Fruit fly (Drosophila melanogaster) whole organism, embryonic: ENCODE results near the gene Sgsh.
A peak's percentile ranks its signal among the peaks of the same experiment; 100 is the strongest.

Experiments
- Antp ChIP-seq: fragments of 200-800 bp; sonication (Bioruptor generic); optimal IDR thresholded peaks from 3 replicates; lab custom pipeline; 2016; ENCODE audit warnings: missing biosample characterization, missing genetic modification characterization
- Awh ChIP-seq: fragments of 200-800 bp; sonication (Bioruptor generic); IDR thresholded peaks from 2 replicates; pipeline ENCODE4, ENCODE4 v1.3.6; 2022; ENCODE audit warnings: missing biosample characterization, missing genetic modification characterization
- B-H2 ChIP-seq: fragments of 200-800 bp; sonication (Bioruptor generic); optimal IDR thresholded peaks from 2 replicates; lab custom pipeline; 2018; ENCODE audit warnings: missing biosample characterization, mild to moderate bottlenecking, missing genetic modification characterization
- CG10274 ChIP-seq: fragments of 200-800 bp; sonication (Bioruptor generic); optimal IDR thresholded peaks from 3 replicates; lab custom pipeline; 2017; ENCODE audit warnings: missing biosample characterization, mild to moderate bottlenecking, missing genetic modification characterization
- CG10565 ChIP-seq: fragments of 200-800 bp; sonication (Bioruptor generic); optimal IDR thresholded peaks from 3 replicates; lab custom pipeline; 2016; ENCODE audit warnings: missing biosample characterization, mild to moderate bottlenecking, missing genetic modification characterization
- CG14710 ChIP-seq: fragments of 200-800 bp; sonication (Bioruptor generic); optimal IDR thresholded peaks from 3 replicates; lab custom pipeline; 2019; ENCODE audit warnings: missing biosample characterization, mild to moderate bottlenecking, missing genetic modification characterization, moderate library complexity
- CG15011 ChIP-seq: fragments of 200-800 bp; sonication (Bioruptor generic); optimal IDR thresholded peaks from 3 replicates; lab custom pipeline; 2018; ENCODE audit warnings: missing biosample characterization, mild to moderate bottlenecking, missing genetic modification characterization
- CG17359 ChIP-seq: fragments of 200-800 bp; sonication (Bioruptor generic); optimal IDR thresholded peaks from 3 replicates; lab custom pipeline; 2018; ENCODE audit warnings: missing biosample characterization, mild to moderate bottlenecking, missing genetic modification characterization, moderate library complexity
- CG17361 ChIP-seq: fragments of 200-800 bp; sonication (Bioruptor generic); IDR thresholded peaks from 3 replicates; pipeline ENCODE4 v1.3.6; 2022; ENCODE audit warnings: missing biosample characterization, missing genetic modification characterization
- CG17385 ChIP-seq: fragments of 200-800 bp; sonication (Bioruptor generic); optimal IDR thresholded peaks from 3 replicates; lab custom pipeline; 2018; ENCODE audit warnings: missing biosample characterization, mild to moderate bottlenecking, missing genetic modification characterization
- CG17612 ChIP-seq: fragments of 200-800 bp; sonication (Bioruptor generic); IDR thresholded peaks from 2 replicates; pipeline ENCODE4 v1.3.6; 2022; ENCODE audit warnings: missing biosample characterization, missing genetic modification characterization
- CG18011 ChIP-seq: fragments of 200-800 bp; sonication (Bioruptor generic); optimal IDR thresholded peaks from 2 replicates; lab custom pipeline; 2017; ENCODE audit warnings: missing biosample characterization, missing genetic modification characterization, mild to moderate bottlenecking, moderate library complexity, missing genotype
- CG18476 ChIP-seq: fragments of 200-800 bp; sonication (Bioruptor generic); optimal IDR thresholded peaks from 2 replicates; lab custom pipeline; 2016; ENCODE audit warnings: missing biosample characterization, mild to moderate bottlenecking, missing genetic modification characterization
- CG2678 ChIP-seq: fragments of 200-800 bp; sonication (Bioruptor generic); optimal IDR thresholded peaks from 3 replicates; lab custom pipeline; 2019; ENCODE audit warnings: missing biosample characterization, mild to moderate bottlenecking, missing genetic modification characterization, moderate library complexity
- CG30020 ChIP-seq: fragments of 200-800 bp; optimal IDR thresholded peaks from 2 replicates; lab custom pipeline; 2019; ENCODE audit warnings: missing biosample characterization, mild to moderate bottlenecking, missing genetic modification characterization, moderate library complexity
- CG34422 ChIP-seq: fragments of 200-800 bp; sonication (Bioruptor generic); IDR thresholded peaks from 3 replicates; pipeline ENCODE4 v1.3.6; 2022; ENCODE audit warnings: missing biosample characterization, missing genetic modification characterization
- CG4328 ChIP-seq: fragments of 200-800 bp; sonication (Bioruptor generic); optimal IDR thresholded peaks from 3 replicates; lab custom pipeline; 2017; ENCODE audit warnings: missing biosample characterization, missing genetic modification reagents, missing genetic modification characterization
- CG6175 ChIP-seq: fragments of 200-800 bp; sonication (Bioruptor generic); IDR thresholded peaks from 3 replicates; pipeline ENCODE4 v1.3.6; 2022; ENCODE audit warnings: missing biosample characterization, missing genetic modification characterization
- CG6254 ChIP-seq: fragments of 200-800 bp; sonication (Bioruptor generic); optimal IDR thresholded peaks from 3 replicates; lab custom pipeline; 2017; ENCODE audit warnings: mild to moderate bottlenecking, missing biosample characterization, missing genetic modification reagents, missing genetic modification characterization
- CG6689 ChIP-seq: fragments of 200-800 bp; sonication (Bioruptor generic); IDR thresholded peaks from 2 replicates; pipeline ENCODE4 v1.3.6; 2022; ENCODE audit warnings: missing biosample characterization, missing genetic modification characterization
- CG6854 ChIP-seq: fragments of 200-800 bp; sonication (Bioruptor generic); optimal IDR thresholded peaks from 3 replicates; lab custom pipeline; 2017; ENCODE audit warnings: missing biosample characterization, mild to moderate bottlenecking, missing genetic modification characterization
- CG7556 ChIP-seq: fragments of 200-800 bp; sonication (Bioruptor generic); optimal IDR thresholded peaks from 2 replicates; lab custom pipeline; 2017; ENCODE audit warnings: missing biosample characterization, mild to moderate bottlenecking, missing genetic modification characterization
- CG9876 ChIP-seq: fragments of 200-800 bp; sonication (Bioruptor generic); optimal IDR thresholded peaks from 2 replicates; lab custom pipeline; 2016; ENCODE audit warnings: missing biosample characterization, missing genetic modification characterization
- D19A ChIP-seq: fragments of 200-800 bp; optimal IDR thresholded peaks from 3 replicates; lab custom pipeline; 2019; ENCODE audit warnings: missing biosample characterization, mild to moderate bottlenecking, missing genetic modification characterization, moderate library complexity
- Eip74EF ChIP-seq, 2 experiments: fragments of 200-800 bp in 1 of 2; fragments of >200 bp in 1 of 2; sonication (Bioruptor generic) in 1 of 2; optimal IDR thresholded peaks; 2 replicates each; lab custom pipeline; 2017 to 2019; ENCODE audit warnings: missing biosample characterization in 2 of 2, missing genetic modification characterization in 2 of 2, mild to moderate bottlenecking in 1 of 2, moderate library complexity in 1 of 2
- Elba2 ChIP-seq: fragments of 200-800 bp; sonication (Bioruptor generic); optimal IDR thresholded peaks from 3 replicates; lab custom pipeline; 2016; ENCODE audit warnings: missing biosample characterization, missing genetic modification characterization
- Fer2 ChIP-seq: fragments of 200-800 bp; sonication (Bioruptor generic); optimal IDR thresholded peaks from 2 replicates; lab custom pipeline; 2018; ENCODE audit warnings: missing biosample characterization, mild to moderate bottlenecking, missing genetic modification characterization, moderate library complexity
- Gsc ChIP-seq: fragments of 200-800 bp; sonication (Bioruptor generic); IDR thresholded peaks from 2 replicates; pipeline ENCODE4 v1.3.6; 2022; ENCODE audit warnings: missing biosample characterization, missing genetic modification characterization
- Hmr ChIP-seq: fragments of 200-800 bp; sonication (Bioruptor generic); optimal IDR thresholded peaks from 3 replicates; lab custom pipeline; 2017; ENCODE audit warnings: mild to moderate bottlenecking, missing biosample characterization, missing genetic modification reagents, missing genetic modification characterization
- Hr39 ChIP-seq: fragments of >200 bp; optimal IDR thresholded peaks from 2 replicates; lab custom pipeline; 2017
- Jarid2 ChIP-seq: fragments of 200-800 bp; sonication (Bioruptor generic); optimal IDR thresholded peaks from 3 replicates; lab custom pipeline; 2017; ENCODE audit warnings: mild to moderate bottlenecking, missing biosample characterization, missing genetic modification reagents, missing genetic modification characterization
- Mad ChIP-seq: fragments of 200-800 bp; sonication (Bioruptor generic); optimal IDR thresholded peaks from 2 replicates; lab custom pipeline; 2016; ENCODE audit warnings: missing biosample characterization, missing genetic modification characterization
- Max ChIP-seq: fragments of 200-800 bp; sonication (Bioruptor generic); optimal IDR thresholded peaks from 2 replicates; lab custom pipeline; 2016; ENCODE audit warnings: missing biosample characterization, mild to moderate bottlenecking, missing genetic modification characterization
- Mes4 ChIP-seq: fragments of 200-800 bp; sonication (Bioruptor generic); optimal IDR thresholded peaks from 2 replicates; lab custom pipeline; 2016; ENCODE audit warnings: missing biosample characterization, missing genetic modification characterization
- NfI ChIP-seq: fragments of 200-800 bp; sonication (Bioruptor generic); optimal IDR thresholded peaks from 3 replicates; lab custom pipeline; 2018; ENCODE audit warnings: missing biosample characterization, mild to moderate bottlenecking, missing genetic modification characterization, moderate library complexity
- Opbp ChIP-seq: fragments of 200-800 bp; sonication (Bioruptor generic); IDR thresholded peaks from 3 replicates; pipeline ENCODE4 v1.3.6; 2022; ENCODE audit warnings: missing biosample characterization, missing genetic modification characterization; ENCODE audit not compliant: partially characterized antibody
- Optix ChIP-seq: fragments of 200-800 bp; sonication (Bioruptor generic); IDR thresholded peaks from 3 replicates; pipeline ENCODE4 v1.3.6; 2022; ENCODE audit warnings: missing biosample characterization, missing genetic modification characterization
- Side ChIP-seq: fragments of 200-800 bp; sonication (Bioruptor generic); optimal IDR thresholded peaks from 2 replicates; lab custom pipeline; 2016; ENCODE audit warnings: missing biosample characterization, missing genetic modification characterization
- btn ChIP-seq: fragments of 200-800 bp; sonication (Bioruptor generic); optimal IDR thresholded peaks from 2 replicates; lab custom pipeline; 2016; ENCODE audit warnings: missing biosample characterization, missing genetic modification characterization
- cwo ChIP-seq: fragments of 200-800 bp; sonication (Bioruptor generic); optimal IDR thresholded peaks from 3 replicates; lab custom pipeline; 2017; ENCODE audit warnings: missing biosample characterization, missing genetic modification characterization, mild to moderate bottlenecking, moderate library complexity, missing genetic modification reagents
- dmrt99B ChIP-seq: fragments of 200-800 bp; sonication (Bioruptor generic); optimal IDR thresholded peaks from 2 replicates; lab custom pipeline; 2018; ENCODE audit warnings: missing biosample characterization, mild to moderate bottlenecking, missing genetic modification characterization, moderate library complexity
- fd3F ChIP-seq: fragments of 200-800 bp; sonication (Bioruptor generic); optimal IDR thresholded peaks from 2 replicates; lab custom pipeline; 2018; ENCODE audit warnings: missing biosample characterization, mild to moderate bottlenecking, missing genetic modification characterization, moderate library complexity
- fd64A ChIP-seq: fragments of 200-800 bp; sonication (Bioruptor generic); optimal IDR thresholded peaks from 3 replicates; lab custom pipeline; 2018; ENCODE audit warnings: missing biosample characterization, mild to moderate bottlenecking, missing genetic modification characterization
- gcm ChIP-seq: fragments of 200-800 bp; sonication (Bioruptor generic); optimal IDR thresholded peaks from 2 replicates; lab custom pipeline; 2019; ENCODE audit warnings: missing biosample characterization, mild to moderate bottlenecking, missing genetic modification characterization, moderate library complexity
- h ChIP-seq: fragments of >200 bp; optimal IDR thresholded peaks from 2 replicates; lab custom pipeline; 2017
- knrl ChIP-seq: fragments of 200-800 bp; sonication (Bioruptor generic); IDR thresholded peaks from 3 replicates; pipeline ENCODE4 v1.3.6; 2022; ENCODE audit warnings: missing biosample characterization, missing genetic modification characterization; ENCODE audit not compliant: partially characterized antibody
- pzg ChIP-seq: fragments of 200-800 bp; sonication (Bioruptor generic); optimal IDR thresholded peaks from 3 replicates; lab custom pipeline; 2018; ENCODE audit warnings: missing biosample characterization, mild to moderate bottlenecking, missing genetic modification characterization, moderate library complexity
- sr ChIP-seq: fragments of 200-800 bp; sonication (Bioruptor generic); IDR thresholded peaks from 3 replicates; pipeline ENCODE4 v1.3.6; 2022; ENCODE audit warnings: missing biosample characterization, missing genetic modification characterization
- tin ChIP-seq: fragments of 200-800 bp; sonication (Bioruptor generic); optimal IDR thresholded peaks from 3 replicates; lab custom pipeline; 2016; ENCODE audit warnings: missing biosample characterization, missing genetic modification characterization

The Sgsh gene

dm6 chr3R:18905921-18906878 lies 6.5 kb downstream of the Sgsh start, which contains the start of gene EndoA (continued):
- TF ChIP-seq B-H2 (GFP tag; lab: Kevin White, UChicago): peak; percentile 41
- no peak for TF ChIP-seq CG18011 (GFP tag; lab: Kevin White, UChicago)
- TF ChIP-seq btn (GFP tag; lab: Kevin White, UChicago): no peak
- TF ChIP-seq Jarid2 (GFP tag; lab: Kevin White, UChicago): peak; percentile 73
- TF ChIP-seq D19A (tag; lab: Kevin White, UChicago): peak; percentile 50
- TF ChIP-seq CG34422 (GFP tag; lab: Robert Waterston, UW): peak; percentile 31; the same call in 1 of the 3 replicates
- TF ChIP-seq CG17359 (tag; lab: Kevin White, UChicago): peak; percentile 42
- peak; percentile 36 for TF ChIP-seq Antp (GFP tag; lab: Kevin White, UChicago)
- peak; percentile 58 for TF ChIP-seq CG14710 (tag; lab: Kevin White, UChicago)
- TF ChIP-seq sr (GFP tag; lab: Robert Waterston, UW): no peak
- peak; percentile 44 for TF ChIP-seq gcm
- TF ChIP-seq CG30020 (tag; lab: Kevin White, UChicago): peak; percentile 47
- peak; percentile 92 for TF ChIP-seq pzg
- no peak for TF ChIP-seq CG18476 (GFP tag; lab: Kevin White, UChicago)
- TF ChIP-seq Mad (GFP tag; lab: Kevin White, UChicago): no peak
- no peak for TF ChIP-seq Optix
- TF ChIP-seq CG10274 (GFP tag; lab: Kevin White, UChicago): no peak
- no peak for TF ChIP-seq CG15011 (GFP tag; lab: Kevin White, UChicago)
- TF ChIP-seq CG2678 (tag; lab: Kevin White, UChicago): peak; percentile 75
- TF ChIP-seq CG6854 (GFP tag; lab: Kevin White, UChicago): no peak
- no peak for TF ChIP-seq CG17612
- peak; percentile 13 for TF ChIP-seq CG6254 (GFP tag; lab: Kevin White, UChicago)
- no peak for TF ChIP-seq Side (GFP tag; lab: Kevin White, UChicago)
- no peak for TF ChIP-seq CG10565 (GFP tag; lab: Kevin White, UChicago)
- TF ChIP-seq CG9876 (GFP tag; lab: Kevin White, UChicago): no peak
- TF ChIP-seq Eip74EF (GFP tag; optimal IDR thresholded peaks at IDR 0.05; lab: Kevin White, UChicago): no peak
- TF ChIP-seq knrl (GFP tag; lab: Robert Waterston, UW): peak; percentile 74
- no peak for TF ChIP-seq Awh (GFP tag; lab: Robert Waterston, UW)
- peak; percentile 52 for TF ChIP-seq dmrt99B (tag; lab: Kevin White, UChicago)
- TF ChIP-seq tin: peak; percentile 51
- TF ChIP-seq fd3F (GFP tag; lab: Kevin White, UChicago): peak; percentile 6
- no peak; the same call in 1 of the 2 replicates for TF ChIP-seq CG6689 (GFP tag; lab: Robert Waterston, UW)
- peak; percentile 72 for TF ChIP-seq Opbp
- TF ChIP-seq Mes4 (GFP tag; lab: Kevin White, UChicago): no peak
- peak; percentile 78 for TF ChIP-seq Hmr (GFP tag; lab: Kevin White, UChicago)
- TF ChIP-seq CG17361: peak; percentile 74
- no peak for TF ChIP-seq CG4328 (GFP tag; lab: Kevin White, UChicago)
- TF ChIP-seq cwo (GFP tag; lab: Kevin White, UChicago): no peak
- TF ChIP-seq h (lab: Kevin White, UChicago): no peak
- peak; percentile 55 for TF ChIP-seq CG7556 (GFP tag; lab: Kevin White, UChicago)
- no peak for TF ChIP-seq NfI (GFP tag; lab: Kevin White, UChicago)
- no peak for TF ChIP-seq Fer2 (tag; lab: Kevin White, UChicago)
- TF ChIP-seq Gsc (GFP tag; lab: Robert Waterston, UW): no peak
- no peak for TF ChIP-seq Elba2
- TF ChIP-seq Max (GFP tag; lab: Kevin White, UChicago): no peak
- TF ChIP-seq fd64A (GFP tag; lab: Kevin White, UChicago): no peak
- TF ChIP-seq CG6175 (GFP tag; lab: Robert Waterston, UW): no peak
- no peak for TF ChIP-seq Hr39
- peak; percentile 15 for TF ChIP-seq CG17385 (GFP tag; lab: Kevin White, UChicago)
